Worm (Caenorhabditis elegans) whole organism, L1 larva: ENCODE measurements around the gene Y38H6A.3.
"Not testable (repeated sequence)": the region's sequence is repeated elsewhere in the genome, so short reads cannot be mapped to it uniquely, and the experiment has no call there.

ENCODE experiments used
- Y116A8C.19 ChIP-seq: sonication (generic microtip); optimal IDR thresholded peaks from 2 replicates; lab custom pipeline; 2016; ENCODE audit warnings: missing compliant biosample characterization, missing genetic modification characterization, borderline replicate concordance
- ama-1 ChIP-seq: fragments of 150-350 bp; optimal IDR thresholded peaks from 2 replicates; lab custom pipeline; 2014
- blmp-1 ChIP-seq: fragments of 150-350 bp; optimal IDR thresholded peaks from 2 replicates; lab custom pipeline; 2014; ENCODE audit warnings: missing biosample characterization, missing genetic modification characterization
- ceh-8 ChIP-seq: fragments of 200-800 bp; sonication (Bioruptor generic); optimal IDR thresholded peaks from 2 replicates; lab custom pipeline; 2018; ENCODE audit warnings: mild to moderate bottlenecking, missing genetic modification characterization, moderate library complexity, missing compliant biosample characterization
- ces-1 ChIP-seq: fragments of 150-350 bp; optimal IDR thresholded peaks from 2 replicates; lab custom pipeline; 2014; ENCODE audit warnings: missing biosample characterization, missing genetic modification reagents, missing genetic modification characterization
- dsc-1 ChIP-seq: sonication (generic microtip); optimal IDR thresholded peaks from 2 replicates; lab custom pipeline; 2016; ENCODE audit warnings: mild to moderate bottlenecking, missing genetic modification characterization, missing compliant biosample characterization
- efl-1 ChIP-seq, 4 experiments: fragments of 150-350 bp; optimal IDR thresholded peaks in 3 of 4; peaks in 1 of 4; 1 replicate in 1 of 4; 2 replicates in 3 of 4; lab custom pipeline; 2014; ENCODE audit warnings: missing biosample characterization in 2 of 4, missing genetic modification characterization in 2 of 4, missing genetic modification reagents in 2 of 4
- egl-13 ChIP-seq: sonication (generic microtip); optimal IDR thresholded peaks from 2 replicates; lab custom pipeline; 2016; ENCODE audit warnings: missing genotype, missing genetic modification reagents, missing genetic modification characterization, missing compliant biosample characterization
- elt-3 ChIP-seq, 6 experiments: fragments of 150-350 bp in 1 of 6; sonication (generic microtip); optimal IDR thresholded peaks; 2 replicates each; lab custom pipeline; 2017 to 2018; ENCODE audit warnings: missing biosample characterization in 6 of 6, missing genetic modification characterization in 6 of 6, inconsistent platforms in 1 of 6
- fkh-4 ChIP-seq: sonication (generic microtip); optimal IDR thresholded peaks from 2 replicates; lab custom pipeline; 2016; ENCODE audit warnings: missing compliant biosample characterization, missing genetic modification characterization, borderline replicate concordance
- fkh-8 ChIP-seq: sonication (generic microtip); optimal IDR thresholded peaks from 2 replicates; lab custom pipeline; 2016; ENCODE audit warnings: mild to moderate bottlenecking, missing genetic modification characterization, missing compliant biosample characterization
- grh-1 ChIP-seq: fragments of 200-800 bp; sonication (Bioruptor generic); IDR thresholded peaks from 2 replicates; pipeline ENCODE4 v1.3.6; 2022; ENCODE audit warnings: missing genetic modification reagents, missing genetic modification characterization, missing compliant biosample characterization
- isw-1 ChIP-seq: fragments of 200-800 bp; sonication (Bioruptor generic); IDR thresholded peaks from 2 replicates; pipeline ENCODE4 v1.3.6; 2022; ENCODE audit warnings: missing genetic modification characterization, missing compliant biosample characterization
- lin-14 ChIP-seq: fragments of 200-800 bp; sonication (Bioruptor generic); optimal IDR thresholded peaks from 2 replicates; lab custom pipeline; 2018; ENCODE audit warnings: mild to moderate bottlenecking, missing genetic modification characterization, moderate library complexity, missing compliant biosample characterization
- lin-15B ChIP-seq: fragments of 150-350 bp; sonication (generic microtip); optimal IDR thresholded peaks from 3 replicates; lab custom pipeline; 2014; ENCODE audit warnings: missing biosample characterization, missing genetic modification characterization
- mab-9 ChIP-seq: fragments of 200-800 bp; sonication (Bioruptor generic); IDR thresholded peaks from 2 replicates; pipeline ENCODE4 v1.3.6; 2022; ENCODE audit warnings: missing genetic modification reagents, missing genetic modification characterization, missing compliant biosample characterization
- mdl-1 ChIP-seq, 2 experiments: fragments of 150-350 bp; optimal IDR thresholded peaks; 2 replicates each; lab custom pipeline; 2014 to 2017; ENCODE audit warnings: missing biosample characterization in 2 of 2, missing genetic modification characterization in 2 of 2, inconsistent platforms in 1 of 2
- mep-1 ChIP-seq: fragments of 150-350 bp; optimal IDR thresholded peaks from 2 replicates; lab custom pipeline; 2014; ENCODE audit warnings: missing biosample characterization, missing genetic modification characterization
- nhr-19 ChIP-seq: fragments of 200-800 bp; sonication (Bioruptor generic); conservative IDR thresholded peaks from 2 replicates; pipeline ENCODE4 v1.3.6; 2022; ENCODE audit warnings: missing genetic modification characterization, missing compliant biosample characterization
- nhr-20 ChIP-seq: sonication (generic microtip); optimal IDR thresholded peaks from 2 replicates; lab custom pipeline; 2016; ENCODE audit warnings: mild to moderate bottlenecking, missing genetic modification characterization, missing compliant biosample characterization
- nhr-237 ChIP-seq: fragments of 150-350 bp; optimal IDR thresholded peaks from 2 replicates; lab custom pipeline; 2014; ENCODE audit warnings: missing biosample characterization, missing genetic modification characterization
- nhr-76 ChIP-seq: sonication (generic microtip); optimal IDR thresholded peaks from 2 replicates; lab custom pipeline; 2017; ENCODE audit warnings: missing biosample characterization, missing genetic modification characterization
- nhr-77 ChIP-seq: fragments of 150-350 bp; optimal IDR thresholded peaks from 2 replicates; lab custom pipeline; 2014; ENCODE audit warnings: missing biosample characterization, missing genetic modification characterization
- nhr-90 ChIP-seq: sonication (generic microtip); optimal IDR thresholded peaks from 2 replicates; lab custom pipeline; 2016; ENCODE audit warnings: mild to moderate bottlenecking, missing genetic modification characterization, missing compliant biosample characterization; ENCODE audit not compliant: poor library complexity
- pqm-1 ChIP-seq: sonication (generic microtip); optimal IDR thresholded peaks from 3 replicates; lab custom pipeline; 2017; ENCODE audit warnings: missing biosample characterization, missing genetic modification characterization
- rnt-1 ChIP-seq: sonication (generic microtip); optimal IDR thresholded peaks from 2 replicates; lab custom pipeline; 2016; ENCODE audit warnings: mild to moderate bottlenecking, missing genetic modification characterization, moderate library complexity, missing compliant biosample characterization
- sox-4 ChIP-seq: sonication (generic microtip); optimal IDR thresholded peaks from 2 replicates; lab custom pipeline; 2016; ENCODE audit warnings: missing genetic modification characterization, missing compliant biosample characterization
- swsn-7 ChIP-seq: sonication (generic microtip); optimal IDR thresholded peaks from 2 replicates; lab custom pipeline; 2016; ENCODE audit warnings: missing genetic modification characterization, missing compliant biosample characterization
- unc-130 ChIP-seq: fragments of 150-350 bp; optimal IDR thresholded peaks from 2 replicates; lab custom pipeline; 2017; ENCODE audit warnings: missing biosample characterization, missing genetic modification characterization, inconsistent platforms
- unc-30 ChIP-seq: sonication (generic microtip); optimal IDR thresholded peaks from 2 replicates; lab custom pipeline; 2017; ENCODE audit warnings: missing biosample characterization, missing genetic modification characterization
- unc-62 ChIP-seq: fragments of 150-350 bp; optimal IDR thresholded peaks from 2 replicates; lab custom pipeline; 2014; ENCODE audit warnings: missing biosample characterization, missing genetic modification reagents, missing genetic modification characterization
- unc-98 ChIP-seq: fragments of 200-800 bp; sonication (Bioruptor generic); IDR thresholded peaks from 2 replicates; pipeline ENCODE4 v1.3.6; 2022; ENCODE audit warnings: missing genetic modification characterization, missing compliant biosample characterization
- vab-15 ChIP-seq: sonication (generic microtip); optimal IDR thresholded peaks from 2 replicates; lab custom pipeline; 2017; ENCODE audit warnings: missing genotype, mild to moderate bottlenecking, missing genetic modification characterization, missing compliant biosample characterization
- zag-1 ChIP-seq: fragments of 150-350 bp; optimal IDR thresholded peaks from 2 replicates; lab custom pipeline; 2014; ENCODE audit warnings: missing biosample characterization, missing genetic modification characterization
- ztf-4 ChIP-seq: fragments of 150-350 bp; optimal IDR thresholded peaks from 2 replicates; lab custom pipeline; 2014; ENCODE audit warnings: missing biosample characterization, missing genetic modification characterization

Gene Y38H6A.3

ce11 chrV:20344889-20345288 lies at the start of gene Y38H6A.3:
TSS of gene Y38H6A.3 (plus strand) at chrV:20345189.
- TF ChIP-seq lin-15B, result no peak
- TF ChIP-seq blmp-1 (tag; lab: Kevin White, UChicago), result no peak
- no peak for TF ChIP-seq nhr-76 (tag; lab: Kevin White, UChicago)
- TF ChIP-seq swsn-7, result no peak
- TF ChIP-seq unc-98 (GFP tag; lab: Robert Waterston, UW), result no peak
- TF ChIP-seq Y116A8C.19, result no peak
- no peak for TF ChIP-seq nhr-90 (tag; lab: Kevin White, UChicago)
- TF ChIP-seq fkh-4 (tag; lab: Kevin White, UChicago), result no peak
- TF ChIP-seq dsc-1 (tag; lab: Kevin White, UChicago), result no peak
- TF ChIP-seq unc-130 (tag; lab: Kevin White, UChicago), result no peak
- TF ChIP-seq egl-13 (tag; lab: Kevin White, UChicago), result no peak
- no peak for TF ChIP-seq vab-15
- TF ChIP-seq, all 84 proteins: peak for 0

ce11 chrV:20297650-20298049 lies 47.3 kb upstream of the Y38H6A.3 start, which contains the start of gene ZC15.5:
TSS of gene ZC15.5 (plus strand) at chrV:20297950.
- TF ChIP-seq nhr-76 (tag; lab: Kevin White, UChicago) (no peak), nhr-20 (tag; lab: Kevin White, UChicago) (no peak), ztf-4 (tag; lab: Kevin White, UChicago) (no peak), sox-4 (tag; lab: Kevin White, UChicago) (no peak), unc-30 (tag; lab: Kevin White, UChicago) (no peak), nhr-237 (tag; lab: Kevin White, UChicago) (no peak), Y116A8C.19 (no peak), elt-3 (tag; optimal IDR thresholded peaks at IDR 0.05; lab: Kevin White, UChicago) (no peak), zag-1 (tag; lab: Kevin White, UChicago) (no peak), fkh-8 (tag; lab: Kevin White, UChicago) (no peak), rnt-1 (tag; lab: Kevin White, UChicago) (no peak), ces-1 (GFP tag; lab: Kevin White, UChicago) (no peak), pqm-1 (tag; lab: Kevin White, UChicago) (no peak), unc-62 (GFP tag; lab: Kevin White, UChicago) (no peak), isw-1 (GFP tag; lab: Robert Waterston, UW) (no peak), ama-1 (lab: Kevin White, UChicago) (no peak)
- TF ChIP-seq, all 84 proteins: peak for 0

DNA sequence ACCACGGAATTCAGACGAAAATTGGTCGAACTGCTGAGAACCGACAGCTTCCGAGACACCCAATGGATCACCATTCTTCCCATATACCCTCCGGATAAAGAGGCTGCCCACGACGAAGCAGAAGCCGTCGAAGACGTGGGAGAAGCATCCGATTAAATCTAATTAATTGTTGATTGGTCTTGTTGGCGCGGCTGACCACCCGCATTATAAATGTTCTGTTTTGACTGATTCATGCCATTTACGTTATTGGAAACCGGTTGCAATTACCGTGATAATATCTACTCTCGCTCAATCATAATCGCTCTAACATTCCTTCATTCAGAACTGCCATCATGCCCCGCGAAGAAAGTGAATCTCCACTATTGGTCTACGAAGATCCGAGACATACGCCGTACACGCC lies 41.7 kb upstream of the Y38H6A.3 start, which contains the start of gene ZC15.3:
TSS of gene ZC15.3 (plus strand) at position 301 of the 400 bp plus-strand sequence.
- TF ChIP-seq ceh-8 (GFP tag; lab: Kevin White, UChicago); lin-14 (GFP tag; lab: Kevin White, UChicago); grh-1 (GFP tag; lab: Robert Waterston, UW): not testable (repeated sequence)

- no peak for TF ChIP-seq nhr-77 (tag; lab: Kevin White, UChicago)
- no peak for TF ChIP-seq efl-1 (optimal IDR thresholded peaks at IDR 0.05; lab: Kevin White, UChicago)
- TF ChIP-seq efl-1 (GFP tag; optimal IDR thresholded peaks at IDR 0.05 in 1 of 2; lab: Kevin White, UChicago), result no peak
- no peak for TF ChIP-seq fkh-4 (tag; lab: Kevin White, UChicago)
- TF ChIP-seq dsc-1 (tag; lab: Kevin White, UChicago), result no peak
- no peak for TF ChIP-seq nhr-20 (tag; lab: Kevin White, UChicago)
- no peak for TF ChIP-seq mab-9 (GFP tag; lab: Robert Waterston, UW)
- no peak for TF ChIP-seq mdl-1 (tag; optimal IDR thresholded peaks at IDR 0.05; lab: Kevin White, UChicago)
- TF ChIP-seq lin-15B, result no peak
- no peak for TF ChIP-seq elt-3 (tag; optimal IDR thresholded peaks at IDR 0.05; lab: Kevin White, UChicago)
- TF ChIP-seq mep-1 (tag; lab: Kevin White, UChicago), result no peak
- no peak for TF ChIP-seq nhr-19 (GFP tag; lab: Robert Waterston, UW)
Observed at ce11 chrV:20305803-20306202, 39.2 kb upstream of the Y38H6A.3 start, which contains the start of gene ZC15.1. TSS of gene ZC15.1 (plus strand) at chrV:20306103.
